Fruit fly (Drosophila melanogaster) whole organism, embryonic: ENCODE results near the gene Arf4.

ENCODE experiments used
- Bgb ChIP-seq: fragments of 200-800 bp; sonication (Bioruptor generic); IDR thresholded peaks from 2 replicates; pipeline ENCODE4 v1.3.6; 2022; ENCODE audit warnings: missing biosample characterization, missing genetic modification characterization; ENCODE audit not compliant: partially characterized antibody
- CG11247 ChIP-seq: fragments of 200-800 bp; sonication (Bioruptor generic); IDR thresholded peaks from 2 replicates; pipeline ENCODE4 v1.3.6; 2022; ENCODE audit warnings: missing biosample characterization, missing genetic modification characterization
- CG12104 ChIP-seq: fragments of 200-800 bp; sonication (Bioruptor generic); optimal IDR thresholded peaks from 3 replicates; lab custom pipeline; 2016; ENCODE audit warnings: missing biosample characterization, missing genetic modification characterization
- CG12236 ChIP-seq: fragments of 200-800 bp; sonication (Bioruptor generic); optimal IDR thresholded peaks from 2 replicates; lab custom pipeline; 2016; ENCODE audit warnings: missing biosample characterization, missing genetic modification characterization
- CG1647 ChIP-seq: fragments of 200-800 bp; sonication (Bioruptor generic); optimal IDR thresholded peaks from 3 replicates; lab custom pipeline; 2016; ENCODE audit warnings: missing biosample characterization, missing genetic modification characterization
- CG16813 ChIP-seq: fragments of 200-800 bp; sonication (Bioruptor generic); IDR thresholded peaks from 3 replicates; pipeline ENCODE4 v1.3.6; 2022; ENCODE audit warnings: missing biosample characterization, missing genetic modification characterization; ENCODE audit not compliant: partially characterized antibody
- CG1792 ChIP-seq: fragments of 200-800 bp; sonication (Bioruptor generic); optimal IDR thresholded peaks from 2 replicates; lab custom pipeline; 2016; ENCODE audit warnings: missing biosample characterization, missing genetic modification characterization
- CG2199 ChIP-seq: fragments of 200-800 bp; sonication (Bioruptor generic); IDR thresholded peaks from 3 replicates; pipeline ENCODE4 v1.3.6; 2022; ENCODE audit warnings: missing biosample characterization, missing genetic modification characterization
- CG3726 ChIP-seq: fragments of 200-800 bp; sonication (Bioruptor generic); IDR thresholded peaks from 3 replicates; pipeline ENCODE4, ENCODE4 v1.3.6; 2022; ENCODE audit warnings: missing biosample characterization, missing genetic modification characterization
- CG4404 ChIP-seq: fragments of 200-800 bp; sonication (Bioruptor generic); IDR thresholded peaks from 2 replicates; pipeline ENCODE4 v1.3.6; 2022; ENCODE audit warnings: missing biosample characterization, missing genetic modification characterization
- CG6254 ChIP-seq: fragments of 200-800 bp; sonication (Bioruptor generic); optimal IDR thresholded peaks from 3 replicates; lab custom pipeline; 2017; ENCODE audit warnings: mild to moderate bottlenecking, missing biosample characterization, missing genetic modification reagents, missing genetic modification characterization
- CG7357 ChIP-seq: fragments of 200-800 bp; sonication (Bioruptor generic); IDR thresholded peaks from 3 replicates; pipeline ENCODE4 v1.3.6; 2022; ENCODE audit warnings: missing biosample characterization, missing genetic modification characterization
- CG7963 ChIP-seq: fragments of 200-800 bp; sonication (Bioruptor generic); IDR thresholded peaks from 3 replicates; pipeline ENCODE4 v1.3.6; 2022; ENCODE audit warnings: missing biosample characterization, missing genetic modification characterization; ENCODE audit not compliant: partially characterized antibody
- CG9817 ChIP-seq: fragments of 200-800 bp; sonication (Bioruptor generic); optimal IDR thresholded peaks from 2 replicates; lab custom pipeline; 2018; ENCODE audit warnings: missing biosample characterization, mild to moderate bottlenecking, missing genetic modification characterization, moderate library complexity
- D19B ChIP-seq: fragments of 200-800 bp; sonication (Bioruptor generic); optimal IDR thresholded peaks from 2 replicates; lab custom pipeline; 2017; ENCODE audit warnings: missing biosample characterization, mild to moderate bottlenecking, missing genetic modification characterization
- Deaf1 ChIP-seq: fragments of 200-800 bp; optimal IDR thresholded peaks from 3 replicates; lab custom pipeline; 2019; ENCODE audit warnings: missing biosample characterization, mild to moderate bottlenecking, missing genetic modification characterization, moderate library complexity
- Dip2 ChIP-seq: fragments of 200-800 bp; sonication (Bioruptor generic); IDR thresholded peaks from 2 replicates; pipeline ENCODE4 v1.3.6; 2022; ENCODE audit warnings: missing biosample characterization, missing genetic modification characterization
- Dll ChIP-seq: fragments of 200-800 bp; sonication (Bioruptor generic); IDR thresholded peaks from 4 replicates; pipeline ENCODE4 v1.3.6; 2022; ENCODE audit warnings: missing biosample characterization, missing genetic modification characterization; ENCODE audit not compliant: partially characterized antibody
- Ets65A ChIP-seq: fragments of 200-800 bp; sonication (Bioruptor generic); peaks from one replicate; lab custom pipeline; 2016; ENCODE audit warnings: missing biosample characterization, missing genetic modification characterization
- Fer1 ChIP-seq: fragments of 200-800 bp; sonication (Bioruptor generic); optimal IDR thresholded peaks from 2 replicates; lab custom pipeline; 2017; ENCODE audit warnings: missing biosample characterization, mild to moderate bottlenecking, missing genetic modification characterization
- HLH4C ChIP-seq: fragments of 200-800 bp; sonication (Bioruptor generic); IDR thresholded peaks from 3 replicates; pipeline ENCODE4 v1.3.6; 2022; ENCODE audit warnings: missing biosample characterization, missing genetic modification characterization; ENCODE audit not compliant: partially characterized antibody
- Hmx ChIP-seq: fragments of 200-800 bp; sonication (Bioruptor generic); optimal IDR thresholded peaks from 2 replicates; lab custom pipeline; 2016; ENCODE audit warnings: missing biosample characterization, missing genetic modification characterization
- Jarid2 ChIP-seq: fragments of 200-800 bp; sonication (Bioruptor generic); optimal IDR thresholded peaks from 3 replicates; lab custom pipeline; 2017; ENCODE audit warnings: mild to moderate bottlenecking, missing biosample characterization, missing genetic modification reagents, missing genetic modification characterization
- Nf-YA ChIP-seq: fragments of 200-800 bp; sonication (Bioruptor generic); IDR thresholded peaks from 2 replicates; pipeline ENCODE4 v1.3.6; 2022; ENCODE audit warnings: missing biosample characterization, missing genetic modification characterization
- Nf-YB ChIP-seq: fragments of 200-800 bp; sonication (Bioruptor generic); optimal IDR thresholded peaks from 3 replicates; lab custom pipeline; 2019; ENCODE audit warnings: missing biosample characterization, mild to moderate bottlenecking, missing genetic modification characterization, moderate library complexity
- Nf-YC ChIP-seq: fragments of 200-800 bp; optimal IDR thresholded peaks from 3 replicates; lab custom pipeline; 2019; ENCODE audit warnings: missing biosample characterization, mild to moderate bottlenecking, missing genetic modification characterization, moderate library complexity
- Opbp ChIP-seq: fragments of 200-800 bp; sonication (Bioruptor generic); IDR thresholded peaks from 3 replicates; pipeline ENCODE4 v1.3.6; 2022; ENCODE audit warnings: missing biosample characterization, missing genetic modification characterization; ENCODE audit not compliant: partially characterized antibody
- Scr ChIP-seq: fragments of 200-800 bp; sonication (Bioruptor generic); IDR thresholded peaks from 2 replicates; pipeline ENCODE4 v1.3.6; 2022; ENCODE audit warnings: missing biosample characterization, missing genetic modification characterization; ENCODE audit not compliant: partially characterized antibody
- ac ChIP-seq: fragments of 200-800 bp; sonication (Bioruptor generic); optimal IDR thresholded peaks from 3 replicates; lab custom pipeline; 2017; ENCODE audit warnings: missing biosample characterization, mild to moderate bottlenecking, missing genetic modification characterization
- bbx ChIP-seq: fragments of 200-800 bp; sonication (Bioruptor generic); IDR thresholded peaks from 2 replicates; pipeline ENCODE4 v1.3.6; 2022; ENCODE audit warnings: missing biosample characterization, missing genetic modification characterization; ENCODE audit not compliant: partially characterized antibody
- bigmax ChIP-seq: fragments of 200-800 bp; sonication (Bioruptor generic); optimal IDR thresholded peaks from 2 replicates; lab custom pipeline; 2018; ENCODE audit warnings: missing biosample characterization, mild to moderate bottlenecking, missing genetic modification characterization
- br ChIP-seq: fragments of >200 bp; optimal IDR thresholded peaks from 2 replicates; lab custom pipeline; 2017
- crp ChIP-seq, 2 experiments: fragments of 200-800 bp; sonication (Bioruptor generic); optimal IDR thresholded peaks; 2 replicates in 1 of 2; 3 replicates in 1 of 2; lab custom pipeline; 2017; ENCODE audit warnings: missing biosample characterization in 2 of 2, missing genetic modification characterization in 2 of 2, mild to moderate bottlenecking in 1 of 2, moderate library complexity in 1 of 2
- insv ChIP-seq, 2 experiments: fragments of 200-800 bp; sonication (Bioruptor generic); optimal IDR thresholded peaks; 3 replicates each; lab custom pipeline; 2016 to 2018; ENCODE audit warnings: missing biosample characterization in 2 of 2, missing genetic modification characterization in 2 of 2
- kah ChIP-seq: fragments of 200-800 bp; sonication (Bioruptor generic); optimal IDR thresholded peaks from 2 replicates; lab custom pipeline; 2018; ENCODE audit warnings: missing biosample characterization, mild to moderate bottlenecking, missing genetic modification characterization
- lola ChIP-seq, 3 experiments: fragments of >200 bp in 2 of 3; fragments of 200-800 bp in 1 of 3; sonication (Bioruptor generic) in 1 of 3; optimal IDR thresholded peaks; 2 replicates each; lab custom pipeline; 2017 to 2019; ENCODE audit warnings: missing biosample characterization in 3 of 3, missing genetic modification characterization in 3 of 3, mild to moderate bottlenecking in 1 of 3, moderate library complexity in 1 of 3
- nerfin-2 ChIP-seq: fragments of 200-800 bp; sonication (Bioruptor generic); IDR thresholded peaks from 2 replicates; pipeline ENCODE4 v1.3.6; 2022; ENCODE audit warnings: missing biosample characterization, missing genetic modification characterization; ENCODE audit not compliant: partially characterized antibody
- pfk ChIP-seq: fragments of 200-800 bp; sonication (Bioruptor generic); optimal IDR thresholded peaks from 2 replicates; lab custom pipeline; 2018; ENCODE audit warnings: missing biosample characterization, mild to moderate bottlenecking, missing genetic modification characterization, moderate library complexity
- pho ChIP-seq: fragments of 200-800 bp; sonication (Bioruptor generic); optimal IDR thresholded peaks from 2 replicates; lab custom pipeline; 2016; ENCODE audit warnings: missing biosample characterization, missing genetic modification characterization
- pros ChIP-seq: fragments of 200-800 bp; sonication (Bioruptor generic); optimal IDR thresholded peaks from 3 replicates; lab custom pipeline; 2019; ENCODE audit warnings: missing biosample characterization, mild to moderate bottlenecking, missing genetic modification characterization, moderate library complexity
- salm ChIP-seq: fragments of 200-800 bp; sonication (Bioruptor generic); optimal IDR thresholded peaks from 2 replicates; lab custom pipeline; 2018; ENCODE audit warnings: missing biosample characterization, mild to moderate bottlenecking, missing genetic modification characterization
- scrt ChIP-seq: fragments of 200-800 bp; sonication (Bioruptor generic); optimal IDR thresholded peaks from 2 replicates; lab custom pipeline; 2018; ENCODE audit warnings: missing biosample characterization, mild to moderate bottlenecking, missing genetic modification characterization, moderate library complexity
- sqz ChIP-seq: fragments of 200-800 bp; sonication (Bioruptor generic); optimal IDR thresholded peaks from 3 replicates; lab custom pipeline; 2018; ENCODE audit warnings: missing biosample characterization, mild to moderate bottlenecking, missing genetic modification characterization
- vnd ChIP-seq: fragments of 200-800 bp; sonication (Bioruptor generic); IDR thresholded peaks from 3 replicates; pipeline ENCODE4 v1.3.6; 2022; ENCODE audit warnings: missing biosample characterization, missing genetic modification characterization; ENCODE audit not compliant: partially characterized antibody
- z ChIP-seq: fragments of 200-800 bp; sonication (Bioruptor generic); IDR thresholded peaks from 3 replicates; pipeline ENCODE4 v1.3.6; 2022; ENCODE audit warnings: missing biosample characterization, missing genetic modification characterization

The Arf4 gene

DNA sequence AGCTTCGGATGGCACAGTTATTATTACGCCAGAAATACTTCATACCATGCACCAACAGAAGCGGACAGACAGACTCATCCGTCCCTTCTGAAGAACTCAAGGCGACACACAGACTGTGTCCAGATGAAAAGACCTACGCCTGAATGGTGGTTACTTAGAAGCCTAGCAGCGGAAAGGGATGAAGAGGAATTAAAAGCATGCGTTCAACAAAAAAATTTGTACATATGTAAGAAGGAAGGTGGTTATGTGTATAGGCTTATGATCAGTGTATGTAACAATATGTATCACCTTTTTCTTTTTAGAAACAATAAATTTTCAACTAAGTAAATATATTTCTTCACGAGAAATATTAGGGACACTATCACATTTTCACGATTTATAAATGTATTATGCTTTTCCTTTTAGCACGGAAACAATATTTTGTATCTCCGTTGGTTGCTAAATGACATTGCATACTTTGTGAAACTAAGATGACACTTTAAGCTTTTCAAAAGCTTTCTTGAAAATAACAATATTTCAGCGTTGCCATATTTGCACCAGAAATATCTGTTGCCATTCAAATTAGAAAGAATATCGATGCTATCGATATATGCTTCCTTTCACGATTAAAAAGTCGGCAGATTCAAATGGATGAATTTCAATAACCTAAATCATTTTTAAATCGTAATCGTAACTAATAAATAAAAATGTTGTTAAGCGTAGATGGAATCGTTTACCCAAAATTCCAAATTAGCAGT lies 39.5 kb upstream of the Arf4 start, which contains the start of gene Actbeta (continued):
- TF ChIP-seq CG1792 (GFP tag; lab: Kevin White, UChicago) (no peak), Opbp (GFP tag; lab: Robert Waterston, UW) (peak; percentile 88), sqz (peak; percentile 50), scrt (GFP tag; lab: Kevin White, UChicago) (peak; percentile 24)

- TF ChIP-seq kah (GFP tag; lab: Kevin White, UChicago) (no peak), Nf-YC (tag; lab: Kevin White, UChicago) (peak; percentile 93), CG4404 (no peak), CG2199 (GFP tag; lab: Robert Waterston, UW) (peak; percentile 28; the same call in 1 of the 3 replicates), Nf-YA (peak; percentile 7; the same call in 1 of the 2 replicates), pros (GFP tag; lab: Kevin White, UChicago) (peak; percentile 63), lola (GFP tag; optimal IDR thresholded peaks at IDR 0.05; lab: Kevin White, UChicago) (no peak), Nf-YB (GFP tag; lab: Kevin White, UChicago) (peak; percentile 95), Deaf1 (peak; percentile 73), Hmx (GFP tag; lab: Kevin White, UChicago) (no peak), z (GFP tag; lab: Robert Waterston, UW) (peak; percentile 97), Jarid2 (peak; percentile 64), bbx (GFP tag; lab: Robert Waterston, UW) (0 out of 2 replicates have a peak, but pooled peaks have one; percentile 44)
Measured at dm6 chr4:1088480-1088879, 35.5 kb upstream of the Arf4 start, which contains the start of gene sv. Gene sv (plus strand): TSS chr4:1088798.

- TF ChIP-seq ac (GFP tag; lab: Kevin White, UChicago) (peak; percentile 23), CG9817 (tag; lab: Kevin White, UChicago) (no peak), CG16813 (GFP tag; lab: Robert Waterston, UW) (peak; percentile 73), Scr (GFP tag; lab: Robert Waterston, UW) (peak; percentile 35; the same call in 1 of the 2 replicates), salm (tag; lab: Kevin White, UChicago) (no peak), nerfin-2 (GFP tag; lab: Robert Waterston, UW) (peak; percentile 26; the same call in 1 of the 2 replicates), CG7963 (GFP tag; lab: Robert Waterston, UW) (peak; percentile 40; the same call in 1 of the 3 replicates), insv (GFP tag; optimal IDR thresholded peaks at IDR 0.05; lab: Kevin White, UChicago) (no peak), pho (GFP tag; lab: Kevin White, UChicago) (no peak), Fer1 (GFP tag; lab: Kevin White, UChicago) (no peak), CG11247 (no peak), Bgb (no peak), crp (GFP tag; optimal IDR thresholded peaks at IDR 0.05; lab: Kevin White, UChicago) (no peak), CG2199 (GFP tag; lab: Robert Waterston, UW) (peak; percentile 54; the same call in 1 of the 3 replicates), bigmax (GFP tag; lab: Kevin White, UChicago) (no peak), CG12104 (no peak), CG7357 (no peak), vnd (peak; percentile 43; the same call in 1 of the 3 replicates), CG1647 (GFP tag; lab: Kevin White, UChicago) (no peak), Dip2 (GFP tag; lab: Robert Waterston, UW) (no peak), Dll (GFP tag; lab: Robert Waterston, UW) (0 out of 4 replicates have a peak, but pooled peaks have one; percentile 18), pfk (GFP tag; lab: Kevin White, UChicago) (no peak), CG12236 (no peak), Ets65A (GFP tag; lab: Kevin White, UChicago) (peak; percentile 21), D19B (GFP tag; lab: Kevin White, UChicago) (no peak), CG3726 (no peak), br (lab: Kevin White, UChicago) (no peak), CG6254 (GFP tag; lab: Kevin White, UChicago) (no peak), HLH4C (peak; percentile 67)
Measured at dm6 chr4:1090304-1090703, 33.7 kb upstream of the Arf4 start.
